Worm (Caenorhabditis elegans): ENCODE results near the gene msp-57.
"Not testable (repeated sequence)": the region's sequence is repeated elsewhere in the genome, so short reads cannot be mapped to it uniquely, and the experiment has no call there.

ce11 chrIV:5064961-5065360, 2.6 kb downstream of the msp-57 start, which contains the start of gene msp-53:
- TF ChIP-seq unc-62 (GFP tag; optimal IDR thresholded peaks at IDR 0.05); lin-13 (tag; optimal IDR thresholded peaks at IDR 0.05); unc-39 (tag; optimal IDR thresholded peaks at IDR 0.05); snpc-4 (tag; optimal IDR thresholded peaks at IDR 0.05); mab-5 (tag; optimal IDR thresholded peaks at IDR 0.05); pha-4 (tag; optimal IDR thresholded peaks at IDR 0.05); elt-1 (tag; optimal IDR thresholded peaks at IDR 0.05; ENCODE audit: borderline replicate concordance, insufficient read depth); blmp-1 (tag; optimal IDR thresholded peaks at IDR 0.05); mep-1 (tag; optimal IDR thresholded peaks at IDR 0.05); tbx-8 (GFP tag; optimal IDR thresholded peaks at IDR 0.05); ztf-11 (tag; optimal IDR thresholded peaks at IDR 0.05); ceh-83 (GFP tag; optimal IDR thresholded peaks at IDR 0.05): not testable (repeated sequence)

All from whole organism, mixed stage, embryonic.